Worm (Caenorhabditis elegans) whole organism, L1 larva: Measurements from ENCODE around the gene gadr-2.

ENCODE experiments used
- ceh-88 ChIP-seq: fragments of 200-800 bp; sonication (Bioruptor generic); IDR thresholded peaks from 2 replicates; pipeline ENCODE4 v1.3.6; 2022; ENCODE audit warnings: missing genetic modification characterization, missing compliant biosample characterization
- efl-3 ChIP-seq: fragments of 200-800 bp; sonication (Bioruptor generic); optimal IDR thresholded peaks from 2 replicates; lab custom pipeline; 2018; ENCODE audit warnings: mild to moderate bottlenecking, missing genetic modification characterization, missing compliant biosample characterization
- jun-1 ChIP-seq: fragments of 150-350 bp; optimal IDR thresholded peaks from 2 replicates; lab custom pipeline; 2014; ENCODE audit warnings: missing biosample characterization, missing genetic modification reagents, missing genetic modification characterization
- lin-13 ChIP-seq: fragments of 150-350 bp; optimal IDR thresholded peaks from 2 replicates; lab custom pipeline; 2014; ENCODE audit warnings: missing biosample characterization, missing genetic modification reagents, missing genetic modification characterization
- lin-39 ChIP-seq: fragments of 150-350 bp; optimal IDR thresholded peaks from 2 replicates; lab custom pipeline; 2014; ENCODE audit warnings: missing biosample characterization, missing genetic modification reagents, missing genetic modification characterization
- nhr-77 ChIP-seq: fragments of 150-350 bp; optimal IDR thresholded peaks from 2 replicates; lab custom pipeline; 2014; ENCODE audit warnings: missing biosample characterization, missing genetic modification characterization
- nhr-85 ChIP-seq: sonication (generic microtip); peaks from one replicate; lab custom pipeline; 2016; ENCODE audit warnings: missing genetic modification characterization, inconsistent platforms, missing compliant biosample characterization
- pax-3 ChIP-seq: fragments of 200-800 bp; sonication (Bioruptor generic); optimal IDR thresholded peaks from 2 replicates; lab custom pipeline; 2018; ENCODE audit warnings: mild to moderate bottlenecking, missing genetic modification characterization, moderate library complexity, missing compliant biosample characterization
- ztf-11 ChIP-seq, 2 experiments: sonication (generic microtip); optimal IDR thresholded peaks; 2 replicates each; lab custom pipeline; 2016 to 2017; ENCODE audit warnings: missing genetic modification characterization in 2 of 2, missing biosample characterization in 1 of 2, missing compliant biosample characterization in 1 of 2

DNA sequence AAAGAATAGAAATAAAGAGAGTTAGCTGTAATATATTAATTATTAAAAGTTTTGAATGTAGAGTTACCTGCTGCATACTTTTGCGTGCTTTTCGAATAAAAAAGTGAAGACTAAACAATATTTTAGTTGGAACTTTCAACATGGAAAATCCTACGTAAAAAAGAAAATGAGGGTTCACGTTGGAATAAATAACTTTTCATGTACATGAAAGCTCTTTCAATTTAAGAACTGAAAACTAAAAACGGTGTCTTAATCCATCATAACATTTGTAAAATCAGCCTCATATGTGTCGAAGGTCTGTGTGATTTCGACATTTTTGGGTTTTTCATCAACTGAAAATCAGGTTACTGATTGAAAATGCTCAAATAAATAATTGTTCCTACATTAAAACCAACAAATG is 21.3 kb upstream of the gadr-2 start, which contains the start of gene ttr-9:
- TF ChIP-seq ztf-11 (tag; optimal IDR thresholded peaks at IDR 0.05; lab: Kevin White, UChicago) (no peak), nhr-85 (no peak), efl-3 (GFP tag; lab: Kevin White, UChicago) (no peak), lin-13 (GFP tag; lab: Kevin White, UChicago) (no peak), ceh-88 (GFP tag; lab: Robert Waterston, UW) (no peak), nhr-77 (tag; lab: Kevin White, UChicago) (no peak), lin-39 (tag; lab: Kevin White, UChicago) (no peak), jun-1 (no peak), pax-3 (tag; lab: Kevin White, UChicago) (no peak)
